Worm (Caenorhabditis elegans) whole organism, dauer: ENCODE data around the gene F28E10.4.

Source experiments
- unc-62 ChIP-seq: sonication (generic microtip); optimal IDR thresholded peaks from 2 replicates; lab custom pipeline; 2017; ENCODE audit warnings: missing biosample characterization, missing genetic modification reagents, missing genetic modification characterization

The F28E10.4 gene

DNA sequence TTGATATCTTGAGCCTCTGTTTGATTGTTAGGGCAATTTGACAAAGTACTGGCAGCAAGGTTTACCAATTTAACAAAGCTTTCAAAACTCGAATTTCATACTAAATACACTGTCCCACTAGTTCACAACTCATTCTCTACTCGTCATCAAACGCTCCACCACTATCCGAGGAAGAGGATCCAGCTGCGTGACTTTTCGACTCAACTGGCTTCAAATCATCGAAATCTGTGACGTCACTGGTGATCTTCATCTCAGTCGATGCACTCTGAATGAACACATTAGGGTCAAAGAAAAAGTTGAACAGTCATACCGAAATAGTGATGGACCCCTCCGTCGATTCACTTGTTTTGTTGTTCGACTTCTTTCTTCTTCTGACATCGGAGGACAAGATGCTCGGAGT lies 1.4 kb downstream of the F28E10.4 start:
- TF ChIP-seq unc-62 (GFP tag; lab: Kevin White, UChicago), result no peak

DNA sequence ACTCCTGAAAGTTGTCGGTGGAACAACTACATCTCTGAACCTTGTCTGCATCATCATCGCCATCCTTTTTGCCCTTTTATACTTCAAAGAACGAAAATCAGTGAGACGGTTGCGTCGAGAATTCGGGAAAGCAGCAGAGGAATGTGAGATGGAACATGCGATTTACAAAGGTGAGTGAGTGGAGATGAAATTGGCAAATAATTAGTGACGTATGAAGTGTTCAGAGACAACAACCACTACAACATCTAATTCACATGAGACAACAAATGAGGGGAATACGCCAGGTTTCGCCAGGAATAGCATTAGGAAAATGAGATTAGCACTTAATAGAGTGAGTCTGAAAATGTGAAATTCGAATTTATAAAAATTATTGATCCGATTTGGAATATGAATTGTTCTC lies 2.7 kb downstream of the F28E10.4 start:
- no peak for TF ChIP-seq unc-62 (GFP tag; lab: Kevin White, UChicago)

DNA sequence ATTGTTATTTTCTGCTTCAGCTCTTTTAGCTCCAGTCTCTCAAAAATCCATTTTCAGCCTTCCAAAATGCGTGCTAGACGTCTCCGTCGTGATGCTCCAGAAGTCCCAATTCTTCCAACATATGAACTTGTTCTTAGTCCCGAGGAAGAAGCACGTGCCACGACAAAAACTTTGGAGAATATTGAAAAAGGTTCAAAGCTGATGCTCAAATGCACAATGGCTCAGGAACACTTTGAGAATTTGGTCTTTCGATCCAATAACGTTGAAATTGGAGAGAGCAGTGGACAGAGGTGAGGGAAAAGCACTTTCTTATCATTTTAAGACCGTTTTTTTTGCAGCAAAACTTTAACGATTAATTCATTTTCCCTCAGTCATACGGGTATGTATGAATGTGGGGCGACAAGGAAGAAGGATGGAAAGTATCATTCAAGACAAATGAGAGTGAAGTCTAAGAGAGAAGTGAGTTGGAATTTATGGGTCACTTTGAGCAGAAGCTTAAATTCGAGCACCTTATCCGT lies 4.6 kb downstream of the F28E10.4 start, which contains the start of gene igeg-1:
igeg-1 (plus strand) TSS at position 51 of the 518 bp plus-strand sequence.
- no peak for TF ChIP-seq unc-62 (GFP tag; lab: Kevin White, UChicago)

DNA sequence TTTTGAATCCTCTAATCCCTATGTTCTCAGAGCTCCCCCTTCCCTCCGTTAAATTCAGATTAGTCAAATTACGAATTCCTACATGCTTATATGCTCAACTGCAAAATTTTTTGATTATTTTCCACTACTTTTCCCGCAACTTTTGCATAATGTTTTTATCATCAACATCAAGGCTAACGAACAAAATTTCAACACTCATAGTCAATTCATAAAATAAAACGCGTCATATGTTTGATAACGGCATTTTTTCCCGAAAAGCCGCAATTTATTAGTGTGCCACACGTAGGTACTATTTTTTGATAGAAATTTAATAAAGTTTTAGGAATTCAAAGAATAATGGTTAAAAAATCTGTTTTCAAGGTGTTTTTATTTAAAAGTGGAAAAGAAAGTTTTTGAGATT lies 8.1 kb downstream of the F28E10.4 start:
- TF ChIP-seq unc-62 (GFP tag; lab: Kevin White, UChicago), result no peak

DNA sequence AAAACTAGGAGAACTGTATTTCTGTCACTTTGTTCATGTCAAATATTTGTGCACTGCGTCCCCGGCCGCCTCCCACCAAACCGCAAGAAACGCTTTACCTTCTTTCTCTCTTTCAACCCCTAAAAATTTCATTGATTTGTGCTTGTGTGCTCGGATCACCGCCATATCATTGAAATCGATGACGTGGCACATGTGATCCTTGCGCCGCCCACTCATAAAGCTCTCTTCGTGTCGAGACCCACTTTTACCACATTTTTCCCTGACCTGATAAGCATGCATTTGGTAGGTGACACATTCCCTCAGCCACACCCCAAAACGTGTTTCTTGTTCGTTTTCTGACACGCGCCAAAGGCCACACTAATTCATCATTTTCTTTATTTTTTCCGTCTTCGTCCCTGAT lies 9.5 kb downstream of the F28E10.4 start:
- TF ChIP-seq unc-62 (GFP tag; lab: Kevin White, UChicago), result no peak

DNA sequence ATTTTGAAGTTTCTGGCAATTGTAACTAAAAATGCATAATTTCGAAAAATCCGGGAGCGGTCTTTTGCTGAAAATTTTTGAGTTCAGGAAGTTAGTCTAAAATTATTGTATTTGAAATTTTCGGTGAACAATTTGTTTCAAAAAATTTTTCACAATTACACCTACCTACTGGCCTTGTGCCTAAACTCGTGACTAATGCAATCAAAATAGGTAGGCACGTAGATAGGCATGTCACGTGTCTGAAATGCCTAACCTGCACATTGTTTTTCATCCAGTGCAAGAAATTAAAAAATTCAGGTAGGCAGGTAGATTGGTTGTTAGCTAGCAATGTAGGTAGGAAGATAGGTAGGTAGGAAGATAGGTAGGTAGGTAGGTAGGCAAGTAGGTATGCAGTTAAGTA lies 10.1 kb downstream of the F28E10.4 start:
- no peak for TF ChIP-seq unc-62 (GFP tag; lab: Kevin White, UChicago)

DNA sequence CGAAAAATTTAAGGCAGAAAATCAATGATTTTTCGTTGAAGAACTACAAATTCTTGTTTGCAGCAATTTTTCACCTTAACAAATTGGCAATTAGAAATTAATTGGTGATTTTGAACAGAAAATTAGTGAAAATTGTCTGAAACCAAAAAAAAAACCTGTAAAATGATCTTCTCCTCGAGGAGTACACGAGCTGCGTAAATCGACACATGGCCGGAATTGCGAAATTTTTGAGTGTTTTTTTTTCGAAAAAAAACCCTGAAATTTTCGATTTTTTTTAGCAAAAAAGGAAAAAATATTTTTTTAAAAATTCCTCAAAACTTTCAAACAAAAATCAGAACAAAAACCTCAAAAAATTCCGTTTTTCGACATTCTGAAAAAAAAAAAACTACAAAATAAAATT lies 15.7 kb downstream of the F28E10.4 start:
- TF ChIP-seq unc-62 (GFP tag; lab: Kevin White, UChicago), result no peak

DNA sequence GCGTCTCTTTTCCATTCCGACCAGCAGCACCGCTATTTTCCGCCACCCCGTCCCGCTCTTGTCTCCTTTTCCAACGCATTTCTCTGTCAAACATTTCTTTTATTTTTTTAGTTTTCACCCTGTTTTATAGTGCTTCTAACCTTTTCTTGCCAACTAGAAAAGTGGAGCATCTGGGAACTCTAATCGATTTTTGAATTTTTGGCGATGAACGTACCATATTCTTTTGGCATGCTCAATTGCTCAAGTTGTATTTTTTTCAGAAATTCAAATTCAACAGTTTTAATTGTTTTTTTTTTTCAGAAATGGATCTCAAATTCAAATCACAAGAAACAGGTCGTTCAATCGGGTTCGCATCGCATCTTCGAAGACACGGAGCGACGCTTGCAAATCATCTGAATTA lies 19.0 kb downstream of the F28E10.4 start, which contains the start of gene ZK185.1:
ZK185.1 (plus strand) TSS at position 301 of the 400 bp plus-strand sequence.
- no peak for TF ChIP-seq unc-62 (GFP tag; lab: Kevin White, UChicago)

DNA sequence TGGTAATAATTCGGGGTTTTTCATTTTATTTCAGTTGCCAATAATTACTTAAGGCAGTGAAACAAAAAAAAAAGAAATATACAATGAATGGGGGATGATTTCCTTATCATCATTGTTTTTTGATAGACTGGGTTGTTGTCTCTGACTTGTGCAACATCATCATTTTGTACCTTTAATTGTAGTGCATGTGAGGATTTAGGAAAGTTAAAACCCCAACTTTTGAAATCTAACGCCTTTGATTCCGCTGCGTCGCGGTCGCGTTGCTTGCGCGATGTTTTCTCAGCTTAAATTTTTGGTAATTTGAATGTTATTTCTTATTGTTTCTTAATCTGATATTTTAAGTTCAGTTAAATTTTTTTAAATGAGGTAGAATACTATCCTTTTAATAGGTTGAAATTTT lies 21.4 kb downstream of the F28E10.4 start, which contains the start of gene ZK185.5:
ZK185.5 (minus strand) TSS at position 101 of the 400 bp plus-strand sequence.
- no peak for TF ChIP-seq unc-62 (GFP tag; lab: Kevin White, UChicago)

DNA sequence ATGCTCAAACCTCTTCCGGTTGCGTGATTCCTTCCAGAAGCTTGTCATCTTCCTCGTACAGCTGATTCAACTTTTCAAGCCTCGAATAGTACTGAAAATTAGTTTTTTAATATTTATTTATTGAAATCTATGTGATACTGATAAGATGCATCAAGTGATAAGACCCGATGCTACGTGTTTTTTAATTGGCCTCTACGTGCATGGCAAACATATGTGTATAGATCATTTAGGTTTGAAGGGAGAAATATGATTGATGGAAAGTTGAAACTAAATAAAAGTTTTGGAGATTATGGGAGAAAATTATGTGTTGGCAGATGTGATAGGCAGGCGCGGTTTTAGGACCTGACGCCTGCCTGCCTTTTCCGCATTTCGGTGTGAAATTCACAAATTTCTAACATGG lies 23.0 kb downstream of the F28E10.4 start:
- TF ChIP-seq unc-62 (GFP tag; lab: Kevin White, UChicago), result no peak

DNA sequence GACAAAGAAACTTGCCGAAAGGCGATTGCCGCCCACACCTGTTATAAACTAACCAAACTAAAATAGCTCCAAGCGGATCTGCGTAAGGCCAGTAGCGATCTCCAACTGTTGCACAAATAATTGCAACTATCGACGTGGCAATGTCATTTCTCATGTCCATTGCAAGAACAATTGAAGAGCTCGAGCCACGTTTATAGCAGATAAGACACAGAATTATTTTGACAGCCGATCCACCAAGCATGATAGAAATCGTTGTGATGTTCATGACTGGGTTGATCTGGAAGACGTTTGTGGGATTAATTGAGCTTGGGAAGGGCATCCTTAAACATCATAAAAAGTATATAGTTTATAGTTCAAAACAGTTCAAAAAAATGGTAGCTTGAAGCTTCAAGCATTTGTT lies 24.3 kb downstream of the F28E10.4 start:
- no peak for TF ChIP-seq unc-62 (GFP tag; lab: Kevin White, UChicago)

DNA sequence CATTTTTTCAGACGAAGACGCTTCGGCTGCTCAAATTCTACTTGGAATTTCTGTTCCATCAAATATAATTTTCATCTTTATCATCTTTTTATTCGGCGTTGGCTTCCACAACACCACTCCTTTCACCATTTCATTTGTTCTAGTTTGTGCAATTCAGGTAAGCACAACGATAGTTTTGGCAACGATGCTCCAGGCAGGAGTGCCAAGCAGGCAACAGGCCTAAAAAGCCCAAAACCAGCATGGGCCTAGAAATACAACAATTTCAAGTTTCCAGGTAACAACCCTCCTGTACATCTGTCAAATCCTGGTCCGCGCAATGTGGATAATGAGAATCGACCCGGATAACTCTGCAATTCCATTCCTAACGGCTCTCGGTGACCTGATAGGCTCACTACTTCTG lies 26.0 kb downstream of the F28E10.4 start:
- no peak for TF ChIP-seq unc-62 (GFP tag; lab: Kevin White, UChicago)

DNA sequence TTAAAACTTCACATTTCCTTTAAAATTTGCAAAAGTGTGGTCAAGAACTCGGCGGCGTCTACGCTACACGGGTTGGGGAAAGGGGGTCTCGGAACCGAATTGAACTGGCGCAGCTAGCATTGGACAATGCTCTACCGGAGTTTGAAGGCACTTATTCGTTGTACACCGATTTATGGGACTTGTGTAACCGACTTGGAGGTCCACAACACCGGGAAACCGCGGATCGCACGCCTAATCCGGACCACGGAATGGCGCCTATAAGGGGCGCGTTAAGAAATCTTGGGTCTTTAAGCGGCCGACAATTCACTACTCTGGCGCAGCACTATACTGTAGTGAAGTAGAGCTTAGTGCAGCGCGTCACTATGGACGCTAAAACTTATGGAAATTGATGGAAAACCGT lies 28.6 kb downstream of the F28E10.4 start:
- no peak for TF ChIP-seq unc-62 (GFP tag; lab: Kevin White, UChicago)

DNA sequence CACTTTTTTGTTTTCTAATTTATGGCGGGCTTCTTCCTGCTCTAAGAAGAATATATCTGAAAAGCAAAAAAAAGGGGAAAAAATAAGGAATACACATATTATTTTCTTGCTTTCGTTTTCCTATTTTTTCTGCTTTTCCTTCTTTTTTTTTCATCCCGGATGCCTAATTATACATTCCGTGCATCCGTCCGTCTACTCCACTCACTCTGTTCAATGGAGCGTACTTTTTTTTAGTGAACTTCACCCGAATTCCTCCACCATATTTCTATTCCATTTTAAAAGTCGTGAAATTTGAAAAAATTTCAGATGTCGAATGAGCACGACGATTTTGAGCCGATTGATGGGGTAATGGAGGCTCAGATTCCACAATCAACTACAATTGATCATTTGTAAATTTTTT lies 31.0 kb downstream of the F28E10.4 start, which contains the start of gene ZK185.2:
ZK185.2 (plus strand) TSS at position 301 of the 400 bp plus-strand sequence.
- TF ChIP-seq unc-62 (GFP tag; lab: Kevin White, UChicago), result no peak

DNA sequence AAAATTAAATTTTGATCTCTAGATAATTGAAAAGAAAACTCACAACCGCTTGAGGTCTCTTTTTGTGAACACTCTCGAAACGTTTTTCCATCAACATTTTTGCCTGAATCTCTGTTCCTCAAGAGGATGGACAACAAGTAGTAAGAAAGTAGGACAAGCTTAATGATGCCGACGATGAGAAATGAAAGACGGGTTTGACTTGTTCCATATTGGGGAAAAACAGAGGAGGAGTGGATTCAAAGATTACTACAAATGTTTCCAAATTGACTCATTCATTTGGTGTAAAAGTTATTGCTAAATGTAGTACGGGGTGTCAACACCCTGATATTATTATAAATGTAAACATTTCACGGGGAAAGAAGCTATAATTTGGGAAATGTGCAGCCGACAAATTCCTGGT lies 34.2 kb downstream of the F28E10.4 start, which contains the start of gene ZK185.4:
ZK185.4 (minus strand) TSS at position 101 of the 400 bp plus-strand sequence.
- TF ChIP-seq unc-62 (GFP tag; lab: Kevin White, UChicago), result no peak

DNA sequence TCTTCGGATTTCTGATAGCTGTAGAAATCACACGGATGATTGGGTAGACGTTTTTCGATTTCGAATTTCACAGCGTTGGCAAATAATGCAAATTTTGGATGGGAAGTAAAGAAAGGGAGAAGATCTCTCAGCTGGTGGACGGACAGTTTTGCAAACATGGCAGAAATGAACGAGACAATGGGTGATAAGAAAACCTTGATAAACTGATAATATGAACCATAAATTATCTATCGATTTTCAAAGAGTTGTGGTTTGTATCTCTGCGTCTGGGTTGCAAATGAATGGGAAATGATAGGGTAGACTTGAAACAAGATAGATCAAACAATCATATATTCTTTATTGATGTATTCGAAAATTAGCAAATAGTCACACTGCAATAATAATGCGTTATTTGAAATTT lies 37.1 kb downstream of the F28E10.4 start, which contains the start of gene ZK185.3:
ZK185.3 (minus strand) TSS at position 263 of the 400 bp plus-strand sequence.
- no peak for TF ChIP-seq unc-62 (GFP tag; lab: Kevin White, UChicago)

DNA sequence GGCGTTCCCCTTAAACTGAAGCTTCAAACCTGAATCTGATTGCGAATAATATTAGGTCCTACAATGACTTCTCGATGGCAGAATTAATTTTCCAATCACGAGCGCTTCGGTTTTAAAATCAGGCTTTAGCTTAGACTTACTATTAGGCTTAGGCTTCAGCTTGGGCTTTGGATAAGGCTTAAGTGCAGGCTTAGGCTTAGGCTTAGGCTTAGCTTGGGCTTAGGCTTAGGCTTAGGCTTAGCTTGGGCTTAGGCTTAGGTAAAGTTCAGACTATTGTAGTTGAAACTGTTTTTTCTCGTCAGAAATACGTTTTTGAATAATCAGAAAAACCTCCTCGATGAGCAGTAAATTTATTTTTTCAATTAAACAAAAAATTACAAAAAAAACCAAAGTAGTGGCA lies 40.5 kb downstream of the F28E10.4 start:
- TF ChIP-seq unc-62 (GFP tag; lab: Kevin White, UChicago), result no peak
